Fruit fly (Drosophila melanogaster): Measurements from ENCODE around the gene CG6885.

CG6885 gene

dm6 chr3L:18789203-18790018 is 45.1 kb downstream of the CG6885 start (continued):
- TF ChIP-seq eyg (GFP tag; optimal IDR thresholded peaks at IDR 0.05) (peak; percentile 47), Ssrp (tag; optimal IDR thresholded peaks at IDR 0.05) (no peak), ci (GFP tag; IDR thresholded peaks at IDR 0.05) (peak; percentile 91), crol (GFP tag; IDR thresholded peaks at IDR 0.05) (peak; percentile 92), lilli (GFP tag; optimal IDR thresholded peaks at IDR 0.05) (no peak), dysf (GFP tag; IDR thresholded peaks at IDR 0.05) (peak; percentile 48; the same call in 1 of the 3 replicates), D19A (tag; optimal IDR thresholded peaks at IDR 0.05) (no peak), Hey (tag; optimal IDR thresholded peaks at IDR 0.05) (peak; percentile 30), Dfd (GFP tag; optimal IDR thresholded peaks at IDR 0.05) (no peak), ro (GFP tag; IDR thresholded peaks at IDR 0.05) (no peak), ham (GFP tag; IDR thresholded peaks at IDR 0.05) (no peak), mam (GFP tag; optimal IDR thresholded peaks at IDR 0.05) (peak; percentile 3), CG4424 (GFP tag; optimal IDR thresholded peaks at IDR 0.05) (peak; percentile 0), wdn (GFP tag; IDR thresholded peaks at IDR 0.05) (0 out of 2 replicates have a peak, but pooled peaks have one; percentile 20), CG3847 (GFP tag; IDR thresholded peaks at IDR 0.05) (peak; percentile 36; the same call in 1 of the 2 replicates), Dref (GFP tag; IDR thresholded peaks at IDR 0.05) (no peak), ERR (GFP tag; optimal IDR thresholded peaks at IDR 0.05) (no peak), CG30431 (GFP tag; optimal IDR thresholded peaks at IDR 0.05) (no peak), gcm2 (GFP tag; optimal IDR thresholded peaks at IDR 0.05) (no peak), CG6689 (GFP tag; IDR thresholded peaks at IDR 0.05) (peak; percentile 40; the same call in 1 of the 2 replicates), Atf6 (GFP tag; IDR thresholded peaks at IDR 0.05) (peak; percentile 43; the same call in 1 of the 2 replicates), Neu2 (GFP tag; optimal IDR thresholded peaks at IDR 0.05; ENCODE audit: borderline replicate concordance) (no peak), CG7271 (tag; optimal IDR thresholded peaks at IDR 0.05) (no peak), Xbp1 (GFP tag; optimal IDR thresholded peaks at IDR 0.05) (no peak), otp (GFP tag; IDR thresholded peaks at IDR 0.05) (peak; percentile 85), Ets65A (GFP tag) (no peak), wek (GFP tag; optimal IDR thresholded peaks at IDR 0.05) (peak; percentile 81), CG12071 (GFP tag; optimal IDR thresholded peaks at IDR 0.05) (peak; percentile 79), pros (GFP tag; optimal IDR thresholded peaks at IDR 0.05) (peak; percentile 53), Nf-YC (tag; optimal IDR thresholded peaks at IDR 0.05) (peak; percentile 56), slp2 (GFP tag; optimal IDR thresholded peaks at IDR 0.05) (no peak), dm (GFP tag; optimal IDR thresholded peaks at IDR 0.05) (no peak), CG11696 (GFP tag; IDR thresholded peaks at IDR 0.05) (peak; percentile 83), CG1233 (GFP tag; optimal IDR thresholded peaks at IDR 0.05) (peak; percentile 70), ac (GFP tag; optimal IDR thresholded peaks at IDR 0.05) (no peak), CG42726 (GFP tag; IDR thresholded peaks at IDR 0.05; ENCODE audit: partially characterized antibody) (no peak), chm (GFP tag; IDR thresholded peaks at IDR 0.05) (peak; percentile 61; the same call in 1 of the 2 replicates), stwl (tag; optimal IDR thresholded peaks at IDR 0.05) (no peak), Elba2 (GFP tag; optimal IDR thresholded peaks at IDR 0.05) (no peak), ken (GFP tag; IDR thresholded peaks at IDR 0.05) (0 out of 3 replicates have a peak, but pooled peaks have one; percentile 24), kni (GFP tag; optimal IDR thresholded peaks at IDR 0.05) (peak; percentile 82), row (GFP tag; IDR thresholded peaks at IDR 0.05) (peak; percentile 32; the same call in 2 of the 3 replicates), Hr39 (optimal IDR thresholded peaks at IDR 0.05) (no peak), CG2199 (GFP tag; IDR thresholded peaks at IDR 0.05) (no peak), Sox100B (GFP tag; optimal IDR thresholded peaks at IDR 0.05) (peak; percentile 57), hkb (optimal IDR thresholded peaks at IDR 0.05) (no peak), hkb (GFP tag; IDR thresholded peaks at IDR 0.05) (peak; percentile 51), peb (GFP tag; IDR thresholded peaks at IDR 0.05) (no peak), gt (GFP tag; IDR thresholded peaks at IDR 0.05) (no peak), abd-A (tag; optimal IDR thresholded peaks at IDR 0.05) (peak; percentile 98), cato (GFP tag; optimal IDR thresholded peaks at IDR 0.05; ENCODE audit: borderline replicate concordance) (no peak)

Data from whole organism, embryonic.